Fruit fly (Drosophila melanogaster) whole organism, embryonic: ENCODE results near the gene Csk.

Experiments
- Aef1 ChIP-seq: fragments of 200-800 bp; sonication (Bioruptor generic); IDR thresholded peaks from 3 replicates; pipeline ENCODE4 v1.3.6; 2022; ENCODE audit warnings: missing biosample characterization, missing genetic modification characterization
- Asciz ChIP-seq: fragments of 200-800 bp; sonication (Bioruptor generic); optimal IDR thresholded peaks from 2 replicates; lab custom pipeline; 2017; ENCODE audit warnings: missing biosample characterization, mild to moderate bottlenecking, missing genetic modification characterization, missing genetic modification reagents
- B-H1 ChIP-seq: fragments of 200-800 bp; sonication (Bioruptor generic); IDR thresholded peaks from 3 replicates; pipeline ENCODE4 v1.3.6; 2022; ENCODE audit warnings: missing biosample characterization, missing genetic modification characterization
- C15 ChIP-seq: fragments of 200-800 bp; sonication (Bioruptor generic); IDR thresholded peaks from 3 replicates; pipeline ENCODE4 v1.3.6; 2022; ENCODE audit warnings: missing biosample characterization, missing genetic modification characterization
- CG1024 ChIP-seq: fragments of 200-800 bp; sonication (Bioruptor generic); IDR thresholded peaks from 2 replicates; pipeline ENCODE4 v1.3.6; 2022; ENCODE audit warnings: missing biosample characterization, missing genetic modification characterization
- CG10431 ChIP-seq: fragments of 200-800 bp; sonication (Bioruptor generic); optimal IDR thresholded peaks from 3 replicates; lab custom pipeline; 2018; ENCODE audit warnings: missing biosample characterization, mild to moderate bottlenecking, missing genetic modification characterization
- CG12219 ChIP-seq: fragments of 200-800 bp; sonication (Bioruptor generic); optimal IDR thresholded peaks from 3 replicates; lab custom pipeline; 2018; ENCODE audit warnings: missing biosample characterization, mild to moderate bottlenecking, missing genetic modification characterization
- CG14050 ChIP-seq: fragments of 200-800 bp; sonication (Bioruptor generic); IDR thresholded peaks from 3 replicates; pipeline ENCODE4 v1.3.6; 2022; ENCODE audit warnings: missing biosample characterization, missing genetic modification characterization
- CG14860 ChIP-seq: fragments of 200-800 bp; sonication (Bioruptor generic); IDR thresholded peaks from 3 replicates; pipeline ENCODE4 v1.3.6; 2022; ENCODE audit warnings: missing biosample characterization, missing genetic modification characterization; ENCODE audit not compliant: partially characterized antibody
- CG16813 ChIP-seq: fragments of 200-800 bp; sonication (Bioruptor generic); IDR thresholded peaks from 3 replicates; pipeline ENCODE4 v1.3.6; 2022; ENCODE audit warnings: missing biosample characterization, missing genetic modification characterization; ENCODE audit not compliant: partially characterized antibody
- CG17568 ChIP-seq: fragments of 200-800 bp; sonication (Bioruptor generic); optimal IDR thresholded peaks from 2 replicates; lab custom pipeline; 2018; ENCODE audit warnings: missing biosample characterization, mild to moderate bottlenecking, missing genetic modification characterization, moderate library complexity
- CG42726 ChIP-seq: fragments of 200-800 bp; sonication (Bioruptor generic); IDR thresholded peaks from 2 replicates; pipeline ENCODE4 v1.3.6; 2022; ENCODE audit warnings: missing biosample characterization, missing genetic modification characterization; ENCODE audit not compliant: partially characterized antibody
- CG4360 ChIP-seq: fragments of 200-800 bp; sonication (Bioruptor generic); IDR thresholded peaks from 2 replicates; pipeline ENCODE4 v1.3.6; 2022; ENCODE audit warnings: missing biosample characterization, missing genetic modification characterization
- CG6254 ChIP-seq: fragments of 200-800 bp; sonication (Bioruptor generic); optimal IDR thresholded peaks from 3 replicates; lab custom pipeline; 2017; ENCODE audit warnings: mild to moderate bottlenecking, missing biosample characterization, missing genetic modification reagents, missing genetic modification characterization
- CG6765 ChIP-seq: fragments of 200-800 bp; sonication (Bioruptor generic); optimal IDR thresholded peaks from 3 replicates; lab custom pipeline; 2017; ENCODE audit warnings: missing biosample characterization, mild to moderate bottlenecking, missing genetic modification characterization
- CG7963 ChIP-seq: fragments of 200-800 bp; sonication (Bioruptor generic); IDR thresholded peaks from 3 replicates; pipeline ENCODE4 v1.3.6; 2022; ENCODE audit warnings: missing biosample characterization, missing genetic modification characterization; ENCODE audit not compliant: partially characterized antibody
- CTCF ChIP-seq: fragments of 200-800 bp; sonication (Bioruptor generic); optimal IDR thresholded peaks from 2 replicates; lab custom pipeline; 2017; ENCODE audit warnings: missing biosample characterization, mild to moderate bottlenecking, missing genetic modification characterization, moderate library complexity
- D19B ChIP-seq: fragments of 200-800 bp; sonication (Bioruptor generic); optimal IDR thresholded peaks from 2 replicates; lab custom pipeline; 2017; ENCODE audit warnings: missing biosample characterization, mild to moderate bottlenecking, missing genetic modification characterization
- E2f2 ChIP-seq: fragments of 200-800 bp; sonication (Bioruptor generic); IDR thresholded peaks from 2 replicates; pipeline ENCODE4 v1.3.6; 2022; ENCODE audit warnings: missing biosample characterization, missing genetic modification characterization
- ERR ChIP-seq: fragments of 200-800 bp; sonication (Bioruptor generic); optimal IDR thresholded peaks from 2 replicates; lab custom pipeline; 2016; ENCODE audit warnings: missing biosample characterization, missing genetic modification characterization
- Fer3 ChIP-seq: fragments of 200-800 bp; sonication (Bioruptor generic); optimal IDR thresholded peaks from 2 replicates; lab custom pipeline; 2018; ENCODE audit warnings: missing biosample characterization, mild to moderate bottlenecking, missing genetic modification characterization, moderate library complexity
- H15 ChIP-seq: fragments of 200-800 bp; sonication (Bioruptor generic); IDR thresholded peaks from 3 replicates; pipeline ENCODE4 v1.3.6; 2022; ENCODE audit warnings: missing biosample characterization, missing genetic modification characterization
- H2.0 ChIP-seq: fragments of 200-800 bp; sonication (Bioruptor generic); IDR thresholded peaks from 2 replicates; pipeline ENCODE4 v1.3.6; 2022; ENCODE audit warnings: missing biosample characterization, missing genetic modification characterization
- HLHmδ ChIP-seq: fragments of 200-800 bp; sonication (Bioruptor generic); optimal IDR thresholded peaks from 2 replicates; lab custom pipeline; 2018; ENCODE audit warnings: missing biosample characterization, mild to moderate bottlenecking, missing genetic modification characterization, moderate library complexity
- Hmr ChIP-seq: fragments of 200-800 bp; sonication (Bioruptor generic); optimal IDR thresholded peaks from 3 replicates; lab custom pipeline; 2017; ENCODE audit warnings: mild to moderate bottlenecking, missing biosample characterization, missing genetic modification reagents, missing genetic modification characterization
- Hr51 ChIP-seq, 2 experiments: fragments of 200-800 bp; sonication (Bioruptor generic); optimal IDR thresholded peaks; 2 replicates in 1 of 2; 3 replicates in 1 of 2; lab custom pipeline; 2016 to 2018; ENCODE audit warnings: missing biosample characterization in 2 of 2, missing genetic modification characterization in 2 of 2, mild to moderate bottlenecking in 1 of 2, moderate library complexity in 1 of 2
- Hr78 ChIP-seq, 2 experiments: fragments of 200-800 bp in 1 of 2; fragments of >200 bp in 1 of 2; sonication (Bioruptor generic) in 1 of 2; optimal IDR thresholded peaks; 2 replicates each; lab custom pipeline; 2017 to 2019; ENCODE audit warnings: missing biosample characterization in 2 of 2, missing genetic modification characterization in 2 of 2, mild to moderate bottlenecking in 1 of 2, moderate library complexity in 1 of 2
- Kr ChIP-seq: fragments of 200-800 bp; sonication (Bioruptor generic); optimal IDR thresholded peaks from 2 replicates; lab custom pipeline; 2017; ENCODE audit warnings: missing biosample characterization, mild to moderate bottlenecking, missing genetic modification characterization
- Max ChIP-seq: fragments of 200-800 bp; sonication (Bioruptor generic); optimal IDR thresholded peaks from 2 replicates; lab custom pipeline; 2016; ENCODE audit warnings: missing biosample characterization, mild to moderate bottlenecking, missing genetic modification characterization
- Sin3A ChIP-seq: fragments of >200 bp; optimal IDR thresholded peaks from 2 replicates; lab custom pipeline; 2018
- ci ChIP-seq: fragments of 200-800 bp; sonication (Bioruptor generic); IDR thresholded peaks from 3 replicates; pipeline ENCODE4 v1.3.6; 2022; ENCODE audit warnings: missing biosample characterization, missing genetic modification characterization
- dati ChIP-seq: fragments of 200-800 bp; sonication (Bioruptor generic); IDR thresholded peaks from 2 replicates; pipeline ENCODE4 v1.3.6; 2022; ENCODE audit warnings: missing biosample characterization, missing genetic modification characterization
- dpn ChIP-seq, 2 experiments: fragments of 200-800 bp; sonication (Bioruptor generic); optimal IDR thresholded peaks; 3 replicates each; lab custom pipeline; 2016; ENCODE audit warnings: missing biosample characterization in 2 of 2, missing genetic modification characterization in 2 of 2
- emc ChIP-seq: fragments of 200-800 bp; sonication (Bioruptor generic); optimal IDR thresholded peaks from 2 replicates; lab custom pipeline; 2016; ENCODE audit warnings: missing biosample characterization, missing genetic modification characterization
- ems ChIP-seq: fragments of 200-800 bp; sonication (Bioruptor generic); optimal IDR thresholded peaks from 3 replicates; lab custom pipeline; 2016; ENCODE audit warnings: missing biosample characterization, missing genetic modification characterization
- eve ChIP-seq, 2 experiments: fragments of >200 bp; optimal IDR thresholded peaks; 2 replicates each; lab custom pipeline; 2017; ENCODE audit warnings: missing biosample characterization in 2 of 2, missing genetic modification characterization in 2 of 2
- gce ChIP-seq: fragments of 200-800 bp; sonication (Bioruptor generic); IDR thresholded peaks from 3 replicates; pipeline ENCODE4 v1.3.6; 2022; ENCODE audit warnings: missing biosample characterization, missing genetic modification characterization
- gcm ChIP-seq: fragments of 200-800 bp; sonication (Bioruptor generic); optimal IDR thresholded peaks from 2 replicates; lab custom pipeline; 2019; ENCODE audit warnings: missing biosample characterization, mild to moderate bottlenecking, missing genetic modification characterization, moderate library complexity
- gt ChIP-seq: fragments of 200-800 bp; sonication (Bioruptor generic); IDR thresholded peaks from 2 replicates; pipeline ENCODE4 v1.3.6; 2022; ENCODE audit warnings: missing biosample characterization, missing genetic modification characterization
- ham ChIP-seq: fragments of 200-800 bp; sonication (Bioruptor generic); IDR thresholded peaks from 2 replicates; pipeline ENCODE4 v1.3.6; 2022; ENCODE audit warnings: missing biosample characterization, missing genetic modification characterization
- klu ChIP-seq: fragments of 200-800 bp; sonication (Bioruptor generic); IDR thresholded peaks from 2 replicates; pipeline ENCODE4 v1.3.6; 2022; ENCODE audit warnings: missing biosample characterization, missing genetic modification characterization
- lmd ChIP-seq: fragments of 200-800 bp; sonication (Bioruptor generic); IDR thresholded peaks from 2 replicates; pipeline ENCODE4 v1.3.6; 2022; ENCODE audit warnings: missing biosample characterization, missing genetic modification characterization
- mirr ChIP-seq: fragments of 200-800 bp; sonication (Bioruptor generic); optimal IDR thresholded peaks from 3 replicates; lab custom pipeline; 2018; ENCODE audit warnings: missing biosample characterization, mild to moderate bottlenecking, missing genetic modification characterization
- prd ChIP-seq, 3 experiments: fragments of >200 bp in 2 of 3; fragments of 200-800 bp in 1 of 3; sonication (Bioruptor generic) in 1 of 3; optimal IDR thresholded peaks in 2 of 3; IDR thresholded peaks in 1 of 3; 2 replicates in 2 of 3; 3 replicates in 1 of 3; pipeline versions ENCODE4 v1.3.6 to Lab custom; 2017 to 2022; ENCODE audit warnings: missing biosample characterization in 1 of 3, missing genetic modification characterization in 1 of 3
- twi ChIP-seq: fragments of 200-800 bp; optimal IDR thresholded peaks from 2 replicates; lab custom pipeline; 2019; ENCODE audit warnings: missing biosample characterization, mild to moderate bottlenecking, missing genetic modification characterization, moderate library complexity
- vvl ChIP-seq: fragments of 200-800 bp; sonication (Bioruptor generic); IDR thresholded peaks from 2 replicates; pipeline ENCODE4 v1.3.6; 2022; ENCODE audit warnings: missing biosample characterization, missing genetic modification characterization
- wdn ChIP-seq: fragments of 200-800 bp; sonication (Bioruptor generic); IDR thresholded peaks from 2 replicates; pipeline ENCODE4 v1.3.6; 2022; ENCODE audit warnings: missing biosample characterization, missing genetic modification characterization
- yki ChIP-seq: fragments of >200 bp; optimal IDR thresholded peaks from 3 replicates; lab custom pipeline; 2018
- zf30C ChIP-seq: fragments of 200-800 bp; sonication (Bioruptor generic); optimal IDR thresholded peaks from 3 replicates; lab custom pipeline; 2018; ENCODE audit warnings: missing biosample characterization, mild to moderate bottlenecking, missing genetic modification characterization

The Csk gene

DNA sequence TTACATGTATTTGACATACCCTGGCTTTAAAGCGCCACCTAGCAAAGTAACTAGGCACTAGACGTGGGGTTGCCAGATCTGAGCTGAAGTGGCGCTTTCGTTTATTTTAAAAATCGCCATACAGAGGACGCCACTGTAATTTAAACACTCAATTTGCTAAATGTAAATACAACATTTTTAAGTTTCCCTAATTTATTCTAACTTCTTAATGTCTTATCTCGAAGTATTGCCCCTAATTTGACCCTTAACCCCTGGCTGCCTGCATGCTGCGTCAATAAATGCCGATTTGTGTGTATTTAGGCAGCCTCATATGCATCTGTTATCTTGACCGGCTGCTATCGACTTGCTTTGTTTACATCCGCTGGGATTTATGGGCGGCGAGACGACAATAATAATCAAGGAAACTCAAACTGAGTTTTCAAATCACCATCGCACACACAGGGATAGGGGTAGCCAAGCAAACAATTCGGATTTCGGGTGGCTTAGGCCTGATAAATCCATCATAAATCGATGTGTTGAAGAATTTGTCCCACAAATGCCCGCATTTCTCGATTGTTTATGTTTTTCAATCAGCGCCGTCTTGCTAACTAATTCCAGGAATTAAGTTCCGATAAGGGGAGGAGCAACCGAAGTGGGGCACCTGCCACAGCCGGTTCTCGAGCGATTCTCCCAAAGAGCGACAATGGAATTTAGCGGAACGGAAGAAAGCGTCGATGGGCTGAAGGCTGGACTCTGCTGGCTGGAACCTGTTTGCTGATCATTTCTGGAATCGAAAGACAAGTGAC, 37.1 kb downstream of the Csk start (continued):
- TF ChIP-seq Kr, result peak; percentile 78
- no peak for TF ChIP-seq CG14860 (GFP tag; lab: Robert Waterston, UW)
- TF ChIP-seq mirr, result no peak
- TF ChIP-seq lmd (GFP tag; lab: Robert Waterston, UW), result peak; percentile 69
- TF ChIP-seq Aef1 (GFP tag; lab: Robert Waterston, UW), result peak; percentile 62
- TF ChIP-seq ERR, result peak; percentile 4
- TF ChIP-seq Hr51 (GFP tag; optimal IDR thresholded peaks at IDR 0.05; lab: Kevin White, UChicago), result peak; percentile 48 to 54
- TF ChIP-seq Sin3A (lab: Kevin White, UChicago), result no peak
- no peak; the same call in 2 of the 3 replicates for TF ChIP-seq B-H1 (GFP tag; lab: Robert Waterston, UW)
- peak; percentile 46 for TF ChIP-seq Hmr (GFP tag; lab: Kevin White, UChicago)
- TF ChIP-seq wdn, result no peak
- no peak for TF ChIP-seq HLHmδ (GFP tag; lab: Kevin White, UChicago)
- no peak for TF ChIP-seq C15
- TF ChIP-seq CG12219 (GFP tag; lab: Kevin White, UChicago), result no peak
- peak in 1 of 2 experiments; percentile 98 for TF ChIP-seq Hr78 (GFP tag; optimal IDR thresholded peaks at IDR 0.05; lab: Kevin White, UChicago)
- TF ChIP-seq Fer3 (tag; lab: Kevin White, UChicago), result peak; percentile 35
- TF ChIP-seq emc (GFP tag; lab: Kevin White, UChicago), result peak; percentile 30
- TF ChIP-seq CTCF (GFP tag; lab: Kevin White, UChicago), result peak; percentile 100
- TF ChIP-seq ham, result no peak
- peak; percentile 89 for TF ChIP-seq gcm (GFP tag; lab: Kevin White, UChicago)
- peak; percentile 77 to 79 for TF ChIP-seq dpn (GFP tag; optimal IDR thresholded peaks at IDR 0.05; lab: Kevin White, UChicago)
- no peak for TF ChIP-seq CG6254 (GFP tag; lab: Kevin White, UChicago)
- TF ChIP-seq CG7963 (GFP tag; lab: Robert Waterston, UW), result peak; percentile 25; the same call in 1 of the 3 replicates
- peak; percentile 75 for TF ChIP-seq H15
- TF ChIP-seq CG6765 (GFP tag; lab: Kevin White, UChicago), result no peak
- TF ChIP-seq D19B (GFP tag; lab: Kevin White, UChicago), result no peak
- TF ChIP-seq zf30C (GFP tag; lab: Kevin White, UChicago), result no peak
- TF ChIP-seq CG42726, result peak; percentile 85
- TF ChIP-seq dati (GFP tag; lab: Robert Waterston, UW), result no peak
- peak; percentile 82 for TF ChIP-seq vvl (GFP tag; lab: Robert Waterston, UW)
- TF ChIP-seq CG1024 (GFP tag; lab: Robert Waterston, UW), result peak; percentile 51; the same call in 1 of the 2 replicates
- TF ChIP-seq CG16813 (GFP tag; lab: Robert Waterston, UW), result peak; percentile 46; the same call in 1 of the 3 replicates
- TF ChIP-seq CG14050, result peak; percentile 20; the same call in 1 of the 3 replicates
- TF ChIP-seq gce (GFP tag; lab: Robert Waterston, UW), result no peak
- TF ChIP-seq twi (tag; lab: Kevin White, UChicago), result peak; percentile 32
- TF ChIP-seq klu, result no peak
- no peak for TF ChIP-seq ems (GFP tag; lab: Kevin White, UChicago)
- TF ChIP-seq gt, result 0 out of 2 replicates have a peak, but pooled peaks have one; percentile 31
- TF ChIP-seq prd (optimal IDR thresholded peaks at IDR 0.05; lab: Kevin White, UChicago), result no peak
- TF ChIP-seq prd (GFP tag; IDR thresholded peaks at IDR 0.05; lab: Robert Waterston, UW), result peak; percentile 75
- TF ChIP-seq E2f2 (GFP tag; lab: Robert Waterston, UW), result peak; percentile 84
- no peak for TF ChIP-seq CG17568 (GFP tag; lab: Kevin White, UChicago)
- TF ChIP-seq ci (GFP tag; lab: Robert Waterston, UW), result peak; percentile 68; the same call in 2 of the 3 replicates
- TF ChIP-seq Asciz (GFP tag; lab: Kevin White, UChicago), result no peak
- TF ChIP-seq Max (GFP tag; lab: Kevin White, UChicago), result peak; percentile 5
- peak in 1 of 2 experiments; percentile 18 for TF ChIP-seq eve (GFP tag; optimal IDR thresholded peaks at IDR 0.05; lab: Kevin White, UChicago)
- TF ChIP-seq CG4360 (GFP tag; lab: Robert Waterston, UW), result no peak
- TF ChIP-seq yki (lab: Kevin White, UChicago), result peak; percentile 52
- TF ChIP-seq CG10431 (GFP tag; lab: Kevin White, UChicago), result no peak
- TF ChIP-seq H2.0 (GFP tag; lab: Robert Waterston, UW), result 0 out of 2 replicates have a peak, but pooled peaks have one; percentile 25
